2 fruit fly cellular contexts compared by ENCODE assay signal in genomic region chrX:3027248-3027647, dm6.
TF ChIP-seq lines count a peak whose summit lies in the region.

No protein-coding gene starts in this region.

- TF ChIP-seq CTCF in whole organism, embryonic (GFP tag; optimal IDR thresholded peaks at IDR 0.05; lab: Kevin White, UChicago), result no peak

TF ChIP-seq in whole organism, embryonic, 481 proteins besides CTCF, POLR2A, EP300 and RAD21:
- TF ChIP-seq ERR (GFP tag; optimal IDR thresholded peaks at IDR 0.05; lab: Kevin White, UChicago), result no peak
- peak; percentile 73; the same call in 2 of the 3 replicates for TF ChIP-seq otp (GFP tag; IDR thresholded peaks at IDR 0.05; lab: Robert Waterston, UW)
- TF ChIP-seq CG7786 (GFP tag; optimal IDR thresholded peaks at IDR 0.05; lab: Kevin White, UChicago), result no peak
- TF ChIP-seq ci (GFP tag; IDR thresholded peaks at IDR 0.05; lab: Robert Waterston, UW), result 0 out of 3 replicates have a peak, but pooled peaks have one; percentile 22
- peak; percentile 8 for TF ChIP-seq CG14710 (tag; optimal IDR thresholded peaks at IDR 0.05; lab: Kevin White, UChicago)
- TF ChIP-seq hkb (optimal IDR thresholded peaks at IDR 0.05; lab: Kevin White, UChicago), result no peak
- TF ChIP-seq hkb (GFP tag; IDR thresholded peaks at IDR 0.05; lab: Robert Waterston, UW), result peak; percentile 12; the same call in 1 of the 2 replicates
- no peak for TF ChIP-seq CG13123 (GFP tag; optimal IDR thresholded peaks at IDR 0.05; lab: Kevin White, UChicago)
- TF ChIP-seq CG15479 (GFP tag; optimal IDR thresholded peaks at IDR 0.05; lab: Kevin White, UChicago), result no peak
- TF ChIP-seq gem (tag; optimal IDR thresholded peaks at IDR 0.05; lab: Kevin White, UChicago), result no peak
- TF ChIP-seq sna (GFP tag; IDR thresholded peaks at IDR 0.05; lab: Robert Waterston, UW; ENCODE audit: partially characterized antibody), result no peak
- no peak for TF ChIP-seq seq (GFP tag; IDR thresholded peaks at IDR 0.05; lab: Robert Waterston, UW)
- no peak for TF ChIP-seq CG9437 (GFP tag; optimal IDR thresholded peaks at IDR 0.05; lab: Kevin White, UChicago)
- TF ChIP-seq gro (GFP tag; optimal IDR thresholded peaks at IDR 0.05; lab: Kevin White, UChicago), result no peak
- no peak for TF ChIP-seq crp (GFP tag; optimal IDR thresholded peaks at IDR 0.05; lab: Kevin White, UChicago)
- 0 out of 2 replicates have a peak, but pooled peaks have one; percentile 30 for TF ChIP-seq sens-2 (GFP tag; IDR thresholded peaks at IDR 0.05; lab: Robert Waterston, UW)
- peak; percentile 67 for TF ChIP-seq Med (GFP tag; lab: Kevin White, UChicago)

TF ChIP-seq in whole organism, prepupa, 60 proteins besides CTCF, POLR2A, EP300 and RAD21:
- peak; percentile 61 for TF ChIP-seq fkh (GFP tag; optimal IDR thresholded peaks at IDR 0.05; lab: Kevin White, UChicago)
- no peak for TF ChIP-seq fd59A (GFP tag; optimal IDR thresholded peaks at IDR 0.05; lab: Kevin White, UChicago)
